Fruit fly (Drosophila melanogaster): ENCODE measurements around the gene robo2.
A peak's percentile ranks its signal among the peaks of the same experiment; 100 is the strongest.

The robo2 gene

DNA sequence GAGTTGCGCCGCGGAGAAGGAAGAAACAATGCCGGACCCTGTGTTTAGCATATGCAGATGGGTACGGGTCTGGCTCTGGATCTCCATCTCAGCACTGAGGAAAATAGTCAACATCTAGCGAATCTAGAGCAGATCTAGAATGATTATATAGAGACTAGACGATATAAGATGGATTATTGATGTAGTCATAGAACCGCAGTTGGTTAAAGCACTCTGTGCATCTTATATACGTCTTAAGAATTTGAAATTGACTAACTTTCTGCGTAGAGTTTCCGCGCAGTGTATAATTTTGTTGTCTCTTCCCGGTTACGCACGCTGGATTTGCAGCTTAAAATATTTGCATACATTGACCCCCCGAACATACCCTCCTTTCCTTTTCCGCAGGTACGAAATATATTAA is 10.6 kb downstream of the robo2 start (continued):
- TF ChIP-seq Sox102F (GFP tag; optimal IDR thresholded peaks at IDR 0.05) (peak; percentile 51), CG11762 (GFP tag; optimal IDR thresholded peaks at IDR 0.05; ENCODE audit: insufficient read depth) (no peak), Gug (GFP tag; IDR thresholded peaks at IDR 0.05) (no peak), CG4318 (GFP tag; optimal IDR thresholded peaks at IDR 0.05) (no peak), fd85E (GFP tag; optimal IDR thresholded peaks at IDR 0.05) (no peak), Eip75B (GFP tag; optimal IDR thresholded peaks at IDR 0.05) (peak; percentile 21), CG6792 (GFP tag; optimal IDR thresholded peaks at IDR 0.05) (peak; percentile 31), CG16779 (tag; optimal IDR thresholded peaks at IDR 0.05) (no peak), CG34406 (GFP tag; optimal IDR thresholded peaks at IDR 0.05) (peak; percentile 40), Sox15 (GFP tag; optimal IDR thresholded peaks at IDR 0.05) (no peak), CG6854 (GFP tag; optimal IDR thresholded peaks at IDR 0.05) (no peak), fd59A (GFP tag; optimal IDR thresholded peaks at IDR 0.05) (peak; percentile 59), Met (GFP tag; optimal IDR thresholded peaks at IDR 0.05) (peak; percentile 72), CG6276 (GFP tag; optimal IDR thresholded peaks at IDR 0.05) (no peak), CG9139 (GFP tag; optimal IDR thresholded peaks at IDR 0.05) (peak; percentile 21), spab (GFP tag; optimal IDR thresholded peaks at IDR 0.05) (peak; percentile 47), net (GFP tag; optimal IDR thresholded peaks at IDR 0.05) (peak; percentile 21), CG1621 (tag; optimal IDR thresholded peaks at IDR 0.05) (peak; percentile 68), Smox (GFP tag; optimal IDR thresholded peaks at IDR 0.05) (peak; percentile 58), OdsH (GFP tag; optimal IDR thresholded peaks at IDR 0.05) (peak; percentile 52), lz (GFP tag; optimal IDR thresholded peaks at IDR 0.05) (peak; percentile 59), dsx (GFP tag; optimal IDR thresholded peaks at IDR 0.05; ENCODE audit: poor library complexity, severe bottlenecking) (peak; percentile 38)

DNA sequence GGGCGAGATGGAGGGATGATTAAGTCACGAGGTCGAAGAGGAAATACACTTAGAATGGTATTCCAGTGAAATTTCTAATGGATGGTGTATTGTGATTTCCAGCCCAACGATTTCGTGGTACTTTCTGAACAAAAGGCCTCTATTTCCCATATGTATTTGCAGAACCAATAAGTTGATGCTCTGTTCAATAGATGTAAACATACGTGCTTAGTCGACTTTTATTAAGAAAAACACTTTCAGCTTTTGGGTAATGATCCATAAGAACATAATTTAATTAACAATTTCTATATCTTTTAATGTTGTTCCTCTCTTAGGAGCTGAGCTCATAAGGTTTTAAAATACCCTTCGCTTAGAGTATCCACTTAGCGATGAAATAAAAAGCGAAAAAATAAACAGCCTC is 14.7 kb downstream of the robo2 start:
- TF ChIP-seq Lpt (GFP tag; optimal IDR thresholded peaks at IDR 0.05): no peak
- no peak for TF ChIP-seq dsx (GFP tag; optimal IDR thresholded peaks at IDR 0.05; ENCODE audit: poor library complexity, severe bottlenecking)
- TF ChIP-seq Smox (GFP tag; optimal IDR thresholded peaks at IDR 0.05): peak; percentile 49
- peak; percentile 41 for TF ChIP-seq fd59A (GFP tag; optimal IDR thresholded peaks at IDR 0.05)
- peak; percentile 57 for TF ChIP-seq Met (GFP tag; optimal IDR thresholded peaks at IDR 0.05)
- TF ChIP-seq CG11294 (GFP tag; IDR thresholded peaks at IDR 0.05): no peak
- TF ChIP-seq Ets21C (GFP tag; optimal IDR thresholded peaks at IDR 0.05): peak; percentile 20
- peak; percentile 35 for TF ChIP-seq pdm3 (GFP tag; optimal IDR thresholded peaks at IDR 0.05)
- TF ChIP-seq Eip75B (GFP tag; optimal IDR thresholded peaks at IDR 0.05): no peak
- TF ChIP-seq Eip78C (GFP tag): peak; percentile 87
- no peak for TF ChIP-seq achi (GFP tag; optimal IDR thresholded peaks at IDR 0.05)
- TF ChIP-seq topi (GFP tag; optimal IDR thresholded peaks at IDR 0.05): peak; percentile 56
- TF ChIP-seq CG8119 (GFP tag; IDR thresholded peaks at IDR 0.05): no peak
- TF ChIP-seq CG32006 (GFP tag; optimal IDR thresholded peaks at IDR 0.05): no peak
- TF ChIP-seq CG8632 (GFP tag; optimal IDR thresholded peaks at IDR 0.05): peak; percentile 31
- no peak for TF ChIP-seq CG6163 (GFP tag; IDR thresholded peaks at IDR 0.05)
- no peak for TF ChIP-seq CG6276 (GFP tag; optimal IDR thresholded peaks at IDR 0.05)
- TF ChIP-seq Hr38 (GFP tag; optimal IDR thresholded peaks at IDR 0.05): no peak
- peak; percentile 21 for TF ChIP-seq OdsH (GFP tag; optimal IDR thresholded peaks at IDR 0.05)
- peak; percentile 20 for TF ChIP-seq CG10669 (GFP tag; optimal IDR thresholded peaks at IDR 0.05)
- peak; percentile 28 for TF ChIP-seq cyc (GFP tag; optimal IDR thresholded peaks at IDR 0.05)
- peak; percentile 18 for TF ChIP-seq Sox15 (GFP tag; optimal IDR thresholded peaks at IDR 0.05)
- TF ChIP-seq eg (GFP tag; IDR thresholded peaks at IDR 0.05): no peak
- peak; percentile 18 for TF ChIP-seq CG3032 (tag; optimal IDR thresholded peaks at IDR 0.05)
- TF ChIP-seq CG6854 (GFP tag; optimal IDR thresholded peaks at IDR 0.05): no peak
- TF ChIP-seq lz (GFP tag; optimal IDR thresholded peaks at IDR 0.05): peak; percentile 45
- TF ChIP-seq CG1621 (tag; optimal IDR thresholded peaks at IDR 0.05): no peak
- peak; percentile 30 for TF ChIP-seq Sox14 (GFP tag; optimal IDR thresholded peaks at IDR 0.05)
- TF ChIP-seq acj6 (GFP tag; optimal IDR thresholded peaks at IDR 0.05): peak; percentile 38
- no peak for TF ChIP-seq spab (GFP tag; optimal IDR thresholded peaks at IDR 0.05)
- no peak for TF ChIP-seq fd85E (GFP tag; optimal IDR thresholded peaks at IDR 0.05)
- TF ChIP-seq CG15336 (GFP tag; IDR thresholded peaks at IDR 0.05): no peak
- peak; percentile 6 for TF ChIP-seq CG6808 (GFP tag; optimal IDR thresholded peaks at IDR 0.05)
- TF ChIP-seq dac (GFP tag; optimal IDR thresholded peaks at IDR 0.05): no peak
- TF ChIP-seq vri (GFP tag; optimal IDR thresholded peaks at IDR 0.05): peak; percentile 14
- TF ChIP-seq CG16779 (tag; optimal IDR thresholded peaks at IDR 0.05): no peak
- no peak for TF ChIP-seq Gug (GFP tag; IDR thresholded peaks at IDR 0.05)
- peak; percentile 83 for TF ChIP-seq svp (GFP tag)
- TF ChIP-seq salr (GFP tag; optimal IDR thresholded peaks at IDR 0.05): no peak
- TF ChIP-seq CG11902 (GFP tag; optimal IDR thresholded peaks at IDR 0.05): peak; percentile 23
- TF ChIP-seq CG31627 (GFP tag; optimal IDR thresholded peaks at IDR 0.05): peak; percentile 44
- peak; percentile 5 for TF ChIP-seq CG10631 (GFP tag; optimal IDR thresholded peaks at IDR 0.05)
